Fruit fly (Drosophila melanogaster): ENCODE data around the gene RpS19b.

The RpS19b gene

DNA sequence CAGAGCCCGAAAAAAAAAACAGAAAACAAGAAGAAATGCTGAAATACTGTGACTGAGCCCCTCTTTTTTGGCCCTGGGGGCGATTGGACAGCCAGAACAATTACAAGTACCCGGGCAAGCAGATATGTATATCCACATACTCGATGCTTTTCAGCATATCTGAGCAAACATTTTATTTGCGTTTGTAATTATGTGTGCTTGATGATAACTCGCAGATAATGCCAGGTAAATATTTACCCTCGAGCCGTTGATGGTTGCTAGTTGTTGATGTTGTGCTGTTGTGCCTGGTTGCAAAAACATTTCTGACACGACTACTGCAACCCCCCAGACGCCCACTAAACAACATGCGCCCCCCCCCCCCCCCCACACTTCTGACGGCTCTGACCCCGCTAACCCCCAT is 14.0 kb downstream of the RpS19b start (continued):
- no peak for TF ChIP-seq CG8388 (GFP tag; optimal IDR thresholded peaks at IDR 0.05)
- TF ChIP-seq D (optimal IDR thresholded peaks at IDR 0.05): no peak
- TF ChIP-seq D (GFP tag; optimal IDR thresholded peaks at IDR 0.05): no peak
- peak; percentile 63 for TF ChIP-seq CG17359 (tag; optimal IDR thresholded peaks at IDR 0.05)
- peak; percentile 18 for TF ChIP-seq HLHmδ (GFP tag; optimal IDR thresholded peaks at IDR 0.05)
- peak; percentile 54 for TF ChIP-seq CG18619 (GFP tag; optimal IDR thresholded peaks at IDR 0.05)
- TF ChIP-seq ro (GFP tag; IDR thresholded peaks at IDR 0.05): no peak
- peak; percentile 51 for TF ChIP-seq CG13424 (tag; optimal IDR thresholded peaks at IDR 0.05)
- peak; percentile 78 for TF ChIP-seq HHEX (GFP tag; optimal IDR thresholded peaks at IDR 0.05)
- no peak for TF ChIP-seq CG2889 (GFP tag; IDR thresholded peaks at IDR 0.05)
- TF ChIP-seq Hr51 (GFP tag; optimal IDR thresholded peaks at IDR 0.05): peak in 1 of 2 experiments; percentile 25
- no peak for TF ChIP-seq danr (GFP tag; IDR thresholded peaks at IDR 0.05)
- TF ChIP-seq Pdp1 (GFP tag; optimal IDR thresholded peaks at IDR 0.05): peak in 1 of 2 experiments; percentile 5
- TF ChIP-seq gfzf (GFP tag; optimal IDR thresholded peaks at IDR 0.05): no peak
- TF ChIP-seq crc (GFP tag; optimal IDR thresholded peaks at IDR 0.05): no peak
- no peak for TF ChIP-seq CG17802 (tag; optimal IDR thresholded peaks at IDR 0.05)
- peak; percentile 53; the same call in 1 of the 2 replicates for TF ChIP-seq Rfx (GFP tag; IDR thresholded peaks at IDR 0.05)
- no peak for TF ChIP-seq CG14050 (GFP tag; IDR thresholded peaks at IDR 0.05)
- no peak for TF ChIP-seq bsh (GFP tag; optimal IDR thresholded peaks at IDR 0.05)
- peak; percentile 0 for TF ChIP-seq gcm (GFP tag; optimal IDR thresholded peaks at IDR 0.05)
- TF ChIP-seq CG11723 (GFP tag; optimal IDR thresholded peaks at IDR 0.05): peak; percentile 46
- TF ChIP-seq ash1 (GFP tag; optimal IDR thresholded peaks at IDR 0.05): no peak
- TF ChIP-seq Xrp1 (GFP tag; IDR thresholded peaks at IDR 0.05): peak; percentile 41
- TF ChIP-seq zen (tag; optimal IDR thresholded peaks at IDR 0.05): no peak
- no peak for TF ChIP-seq bowl (GFP tag; IDR thresholded peaks at IDR 0.05)
- no peak for TF ChIP-seq CG7745 (tag; optimal IDR thresholded peaks at IDR 0.05)
- no peak for TF ChIP-seq shn (GFP tag; optimal IDR thresholded peaks at IDR 0.05)
- peak; percentile 88 for TF ChIP-seq CG13296 (GFP tag; optimal IDR thresholded peaks at IDR 0.05)
- TF ChIP-seq Oaz (GFP tag; IDR thresholded peaks at IDR 0.05): peak; percentile 26; the same call in 1 of the 2 replicates
- TF ChIP-seq ssp (GFP tag; IDR thresholded peaks at IDR 0.05): no peak
- peak; percentile 51 for TF ChIP-seq Fer3 (tag; optimal IDR thresholded peaks at IDR 0.05)
- no peak for TF ChIP-seq fd3F (GFP tag; optimal IDR thresholded peaks at IDR 0.05)
- no peak for TF ChIP-seq Dbx (GFP tag; IDR thresholded peaks at IDR 0.05)
- TF ChIP-seq CG1792 (GFP tag; optimal IDR thresholded peaks at IDR 0.05): no peak
- no peak for TF ChIP-seq CG32772 (GFP tag; IDR thresholded peaks at IDR 0.05)
- peak; percentile 22 for TF ChIP-seq Nf-YB (GFP tag; optimal IDR thresholded peaks at IDR 0.05)
- TF ChIP-seq CG10654 (GFP tag; optimal IDR thresholded peaks at IDR 0.05): no peak
- no peak for TF ChIP-seq Gsc (GFP tag; IDR thresholded peaks at IDR 0.05)
- TF ChIP-seq chm (GFP tag; IDR thresholded peaks at IDR 0.05): 0 out of 2 replicates have a peak, but pooled peaks have one; percentile 35
- TF ChIP-seq CG17385 (GFP tag; optimal IDR thresholded peaks at IDR 0.05): peak; percentile 61
- no peak for TF ChIP-seq CG8290 (GFP tag; optimal IDR thresholded peaks at IDR 0.05)
- TF ChIP-seq CG8290 (tag; optimal IDR thresholded peaks at IDR 0.05): peak in 1 of 2 experiments; percentile 84
- TF ChIP-seq ranshi (GFP tag; IDR thresholded peaks at IDR 0.05): peak; percentile 31; the same call in 1 of the 2 replicates
- TF ChIP-seq CG8478 (optimal IDR thresholded peaks at IDR 0.05): no peak
- no peak for TF ChIP-seq repo (GFP tag; optimal IDR thresholded peaks at IDR 0.05)
- TF ChIP-seq CG1024 (GFP tag; IDR thresholded peaks at IDR 0.05): no peak; the same call in 1 of the 2 replicates
- no peak for TF ChIP-seq sim (GFP tag; IDR thresholded peaks at IDR 0.05)
- no peak for TF ChIP-seq CG18764 (GFP tag; optimal IDR thresholded peaks at IDR 0.05)
- TF ChIP-seq YL-1 (GFP tag; optimal IDR thresholded peaks at IDR 0.05): no peak
- TF ChIP-seq z (GFP tag; IDR thresholded peaks at IDR 0.05): no peak
- TF ChIP-seq ken (GFP tag; IDR thresholded peaks at IDR 0.05): no peak
- TF ChIP-seq sna (GFP tag; IDR thresholded peaks at IDR 0.05; ENCODE audit: partially characterized antibody): no peak
